Worm (Caenorhabditis elegans): ENCODE results near the gene C38H2.3.

ce11 chrIII:10337508-10338166 is 48.7 kb downstream of the C38H2.3 start, which contains the start of gene ttr-15:
- no peak for TF ChIP-seq flt-1 (GFP tag; IDR thresholded peaks at IDR 0.05)
- TF ChIP-seq tra-4 (tag; optimal IDR thresholded peaks at IDR 0.05) = no peak
- no peak for TF ChIP-seq sea-1 (GFP tag; conservative IDR thresholded peaks at IDR 0.05)
- TF ChIP-seq scrt-1 (GFP tag; IDR thresholded peaks at IDR 0.05) = no peak
- TF ChIP-seq ama-1 (optimal IDR thresholded peaks at IDR 0.05) = no peak
- no peak for TF ChIP-seq F13C5.2 (tag; optimal IDR thresholded peaks at IDR 0.05)
- TF ChIP-seq pes-1 (GFP tag; IDR thresholded peaks at IDR 0.05) = no peak
- TF ChIP-seq B0310.2 (tag; optimal IDR thresholded peaks at IDR 0.05) = no peak
- no peak for TF ChIP-seq tbx-37 (GFP tag; conservative IDR thresholded peaks at IDR 0.05)
- TF ChIP-seq ceh-13 (GFP tag; optimal IDR thresholded peaks at IDR 0.05) = no peak
- TF ChIP-seq ets-7 (tag; optimal IDR thresholded peaks at IDR 0.05) = no peak
- no peak for TF ChIP-seq tbx-11 (GFP tag; IDR thresholded peaks at IDR 0.05)
- no peak for TF ChIP-seq aly-1 (tag; optimal IDR thresholded peaks at IDR 0.05)

Data from whole organism, early embryonic.